Fruit fly (Drosophila melanogaster) Kc167 (cell line): Measurements from ENCODE around the gene ppk10.

ENCODE experiments used
- h ChIP-seq: fragments of >200 bp; optimal IDR thresholded peaks from 3 replicates; lab custom pipeline; 2018; ENCODE audit warnings: missing external identifiers
- insv ChIP-seq: fragments of >200 bp; optimal IDR thresholded peaks from 3 replicates; lab custom pipeline; 2018; ENCODE audit warnings: missing external identifiers
- ttk ChIP-seq: sonication (Bioruptor generic); optimal IDR thresholded peaks from 2 replicates; lab custom pipeline; 2017; ENCODE audit warnings: missing external identifiers

dm6 chr2L:10497106-10497800, 45.1 kb upstream of the ppk10 start:
- TF ChIP-seq h, result no peak
- no peak for TF ChIP-seq insv (lab: Kevin White, UChicago)
- no peak for TF ChIP-seq ttk (lab: Kevin White, UChicago)
